Worm (Caenorhabditis elegans): ENCODE data around the gene sru-29.

ce11 chrV:9763759-9764158, 47.5 kb upstream of the sru-29 start:
- TF ChIP-seq blmp-1 (tag; optimal IDR thresholded peaks at IDR 0.05; ENCODE audit: insufficient read depth): no peak
- TF ChIP-seq sem-4 (tag; optimal IDR thresholded peaks at IDR 0.05): no peak
- no peak for TF ChIP-seq nhr-12 (tag; optimal IDR thresholded peaks at IDR 0.05)
- no peak for TF ChIP-seq skn-1 (tag; optimal IDR thresholded peaks at IDR 0.05)
- no peak for TF ChIP-seq ceh-82 (tag; optimal IDR thresholded peaks at IDR 0.05)
- no peak for TF ChIP-seq nhr-11 (tag; optimal IDR thresholded peaks at IDR 0.05)
- TF ChIP-seq snpc-4 (tag; optimal IDR thresholded peaks at IDR 0.05): no peak
- TF ChIP-seq elt-3 (tag; optimal IDR thresholded peaks at IDR 0.05): no peak
- no peak for TF ChIP-seq nhr-25 (tag; optimal IDR thresholded peaks at IDR 0.05)
- TF ChIP-seq elt-1 (tag; optimal IDR thresholded peaks at IDR 0.05): no peak
- no peak for TF ChIP-seq sma-9 (GFP tag; optimal IDR thresholded peaks at IDR 0.05)
- no peak for TF ChIP-seq sma-9 (tag; optimal IDR thresholded peaks at IDR 0.05)
